Fruit fly (Drosophila melanogaster): ENCODE measurements around the gene CG14711.

Gene CG14711

dm6 chr3R:11673955-11674663 is 51.0 kb downstream of the CG14711 start, which contains the start of gene CG14715 (continued):
- TF ChIP-seq schlank (tag; optimal IDR thresholded peaks at IDR 0.05), result no peak
- peak in 1 of 3 experiments; percentile 51 for TF ChIP-seq lola (GFP tag; optimal IDR thresholded peaks at IDR 0.05)
- TF ChIP-seq CG6854 (GFP tag; optimal IDR thresholded peaks at IDR 0.05), result no peak
- TF ChIP-seq Dek (tag; optimal IDR thresholded peaks at IDR 0.05), result peak; percentile 38
- peak; percentile 41 for TF ChIP-seq CG15696 (tag; optimal IDR thresholded peaks at IDR 0.05)
- TF ChIP-seq bbx (GFP tag; IDR thresholded peaks at IDR 0.05; ENCODE audit: partially characterized antibody), result no peak
- peak; percentile 51 for TF ChIP-seq CG13424 (tag; optimal IDR thresholded peaks at IDR 0.05)
- peak; percentile 14 for TF ChIP-seq slp2 (GFP tag; optimal IDR thresholded peaks at IDR 0.05)
- TF ChIP-seq B-H1 (GFP tag; IDR thresholded peaks at IDR 0.05), result 0 out of 3 replicates have a peak, but pooled peaks have one; percentile 16
- TF ChIP-seq CG1647 (GFP tag; optimal IDR thresholded peaks at IDR 0.05), result no peak
- TF ChIP-seq Dll (GFP tag; IDR thresholded peaks at IDR 0.05; ENCODE audit: partially characterized antibody), result peak; percentile 68; the same call in 3 of the 4 replicates
- TF ChIP-seq aop (GFP tag; IDR thresholded peaks at IDR 0.05), result no peak
- no peak for TF ChIP-seq gce (GFP tag; IDR thresholded peaks at IDR 0.05)
- TF ChIP-seq CG8924 (tag; optimal IDR thresholded peaks at IDR 0.05), result peak; percentile 17
- TF ChIP-seq grau (tag; optimal IDR thresholded peaks at IDR 0.05), result peak; percentile 21
- no peak for TF ChIP-seq CG6254 (GFP tag; optimal IDR thresholded peaks at IDR 0.05)
- peak; percentile 39 for TF ChIP-seq zfh2 (GFP tag; optimal IDR thresholded peaks at IDR 0.05)
- TF ChIP-seq MBD-R2 (GFP tag; IDR thresholded peaks at IDR 0.05), result peak; percentile 67
- no peak for TF ChIP-seq CG11696 (GFP tag; IDR thresholded peaks at IDR 0.05)
- TF ChIP-seq chn (GFP tag; optimal IDR thresholded peaks at IDR 0.05), result peak; percentile 53
- TF ChIP-seq Chrac-16 (GFP tag; optimal IDR thresholded peaks at IDR 0.05), result peak; percentile 39
- TF ChIP-seq caup (GFP tag; optimal IDR thresholded peaks at IDR 0.05; ENCODE audit: severe bottlenecking), result no peak
- no peak for TF ChIP-seq CG6272 (GFP tag; IDR thresholded peaks at IDR 0.05)
- no peak for TF ChIP-seq CG3726 (GFP tag; IDR thresholded peaks at IDR 0.05)
- TF ChIP-seq CG17802 (tag; optimal IDR thresholded peaks at IDR 0.05), result peak; percentile 65
- TF ChIP-seq gem (tag; optimal IDR thresholded peaks at IDR 0.05), result peak; percentile 72
- TF ChIP-seq Asciz (GFP tag; optimal IDR thresholded peaks at IDR 0.05), result no peak
- TF ChIP-seq Fer1 (GFP tag; optimal IDR thresholded peaks at IDR 0.05), result peak; percentile 7
- TF ChIP-seq Doc2 (GFP tag; IDR thresholded peaks at IDR 0.05), result no peak
- no peak for TF ChIP-seq CG30431 (GFP tag; optimal IDR thresholded peaks at IDR 0.05)
- TF ChIP-seq CG16815 (GFP tag; optimal IDR thresholded peaks at IDR 0.05), result no peak
- peak; percentile 13; the same call in 1 of the 2 replicates for TF ChIP-seq CG14014 (GFP tag; IDR thresholded peaks at IDR 0.05)
- TF ChIP-seq ewg (GFP tag; optimal IDR thresholded peaks at IDR 0.05), result no peak
- TF ChIP-seq CG31441 (GFP tag; IDR thresholded peaks at IDR 0.05), result peak; percentile 64
- peak; percentile 25 for TF ChIP-seq bcd (GFP tag; optimal IDR thresholded peaks at IDR 0.05)
- peak in 1 of 2 experiments; percentile 10 for TF ChIP-seq tll (GFP tag; optimal IDR thresholded peaks at IDR 0.05)
- no peak for TF ChIP-seq ro (GFP tag; IDR thresholded peaks at IDR 0.05)
- peak; percentile 43 for TF ChIP-seq Antp (GFP tag; optimal IDR thresholded peaks at IDR 0.05)
- TF ChIP-seq pho (GFP tag; optimal IDR thresholded peaks at IDR 0.05), result peak; percentile 51
- no peak for TF ChIP-seq CG8281 (tag; optimal IDR thresholded peaks at IDR 0.05)
- TF ChIP-seq crol (GFP tag; IDR thresholded peaks at IDR 0.05), result no peak
- TF ChIP-seq sens-2 (GFP tag; IDR thresholded peaks at IDR 0.05), result no peak
- no peak for TF ChIP-seq CG14860 (GFP tag; IDR thresholded peaks at IDR 0.05; ENCODE audit: partially characterized antibody)
- peak; percentile 71 for TF ChIP-seq phol (tag; optimal IDR thresholded peaks at IDR 0.05)
- TF ChIP-seq ab (GFP tag; optimal IDR thresholded peaks at IDR 0.05), result no peak
- TF ChIP-seq CG9876 (GFP tag; optimal IDR thresholded peaks at IDR 0.05), result no peak
- peak; percentile 7 for TF ChIP-seq CG16863 (GFP tag; optimal IDR thresholded peaks at IDR 0.05)
- TF ChIP-seq CG9797 (GFP tag; optimal IDR thresholded peaks at IDR 0.05), result peak; percentile 80
- TF ChIP-seq stc (GFP tag; IDR thresholded peaks at IDR 0.05), result no peak

Data from whole organism, embryonic.